Fruit fly (Drosophila melanogaster) whole organism, embryonic: Measurements from ENCODE around the gene Naa80.

Experiments used
- Awh ChIP-seq: fragments of 200-800 bp; sonication (Bioruptor generic); IDR thresholded peaks from 2 replicates; pipeline ENCODE4, ENCODE4 v1.3.6; 2022; ENCODE audit warnings: missing biosample characterization, missing genetic modification characterization
- B-H1 ChIP-seq: fragments of 200-800 bp; sonication (Bioruptor generic); IDR thresholded peaks from 3 replicates; pipeline ENCODE4 v1.3.6; 2022; ENCODE audit warnings: missing biosample characterization, missing genetic modification characterization
- Bteb2 ChIP-seq: fragments of 200-800 bp; sonication (Bioruptor generic); optimal IDR thresholded peaks from 2 replicates; lab custom pipeline; 2016; ENCODE audit warnings: missing biosample characterization, missing genetic modification characterization
- CG10366 ChIP-seq: fragments of 200-800 bp; sonication (Bioruptor generic); IDR thresholded peaks from 2 replicates; pipeline ENCODE4 v1.3.6; 2022; ENCODE audit warnings: missing biosample characterization, missing genetic modification characterization
- CG13424 ChIP-seq: fragments of 200-800 bp; sonication (Bioruptor generic); optimal IDR thresholded peaks from 2 replicates; lab custom pipeline; 2019; ENCODE audit warnings: missing biosample characterization, mild to moderate bottlenecking, missing genetic modification characterization, moderate library complexity
- CG1602 ChIP-seq: fragments of 200-800 bp; sonication (Bioruptor generic); optimal IDR thresholded peaks from 3 replicates; lab custom pipeline; 2016; ENCODE audit warnings: missing biosample characterization, missing genetic modification characterization
- CG16815 ChIP-seq: fragments of 200-800 bp; sonication (Bioruptor generic); optimal IDR thresholded peaks from 3 replicates; lab custom pipeline; 2017; ENCODE audit warnings: missing biosample characterization, mild to moderate bottlenecking, missing genetic modification characterization
- CG18599 ChIP-seq: fragments of 200-800 bp; sonication (Bioruptor generic); optimal IDR thresholded peaks from 3 replicates; lab custom pipeline; 2017; ENCODE audit warnings: missing biosample characterization, missing genetic modification characterization, mild to moderate bottlenecking, moderate library complexity, missing genetic modification reagents
- CG2889 ChIP-seq: fragments of 200-800 bp; sonication (Bioruptor generic); IDR thresholded peaks from 3 replicates; pipeline ENCODE4 v1.3.6; 2022; ENCODE audit warnings: missing biosample characterization, missing genetic modification characterization
- CG30020 ChIP-seq: fragments of 200-800 bp; optimal IDR thresholded peaks from 2 replicates; lab custom pipeline; 2019; ENCODE audit warnings: missing biosample characterization, mild to moderate bottlenecking, missing genetic modification characterization, moderate library complexity
- CG3163 ChIP-seq: fragments of 200-800 bp; sonication (Bioruptor generic); optimal IDR thresholded peaks from 3 replicates; lab custom pipeline; 2016; ENCODE audit warnings: missing biosample characterization, missing genetic modification characterization
- CG33557 ChIP-seq: fragments of 200-800 bp; sonication (Bioruptor generic); optimal IDR thresholded peaks from 2 replicates; lab custom pipeline; 2019; ENCODE audit warnings: missing biosample characterization, mild to moderate bottlenecking, missing genetic modification characterization, moderate library complexity
- CG3838 ChIP-seq: fragments of 200-800 bp; sonication (Bioruptor generic); optimal IDR thresholded peaks from 3 replicates; lab custom pipeline; 2016; ENCODE audit warnings: missing biosample characterization, missing genetic modification characterization
- CG4328 ChIP-seq: fragments of 200-800 bp; sonication (Bioruptor generic); optimal IDR thresholded peaks from 3 replicates; lab custom pipeline; 2017; ENCODE audit warnings: missing biosample characterization, missing genetic modification reagents, missing genetic modification characterization
- CG6854 ChIP-seq: fragments of 200-800 bp; sonication (Bioruptor generic); optimal IDR thresholded peaks from 3 replicates; lab custom pipeline; 2017; ENCODE audit warnings: missing biosample characterization, mild to moderate bottlenecking, missing genetic modification characterization
- CG9932 ChIP-seq: fragments of 200-800 bp; sonication (Bioruptor generic); IDR thresholded peaks from 2 replicates; pipeline ENCODE4 v1.3.6; 2022; ENCODE audit warnings: missing biosample characterization, missing genetic modification characterization
- Dp ChIP-seq: fragments of 200-800 bp; sonication (Bioruptor generic); optimal IDR thresholded peaks from 2 replicates; lab custom pipeline; 2018; ENCODE audit warnings: missing biosample characterization, mild to moderate bottlenecking, missing genetic modification characterization, moderate library complexity
- Hr39 ChIP-seq: fragments of >200 bp; optimal IDR thresholded peaks from 2 replicates; lab custom pipeline; 2017
- Kr ChIP-seq: fragments of 200-800 bp; sonication (Bioruptor generic); optimal IDR thresholded peaks from 2 replicates; lab custom pipeline; 2017; ENCODE audit warnings: missing biosample characterization, mild to moderate bottlenecking, missing genetic modification characterization
- Lim3 ChIP-seq: fragments of 200-800 bp; sonication (Bioruptor generic); IDR thresholded peaks from 2 replicates; pipeline ENCODE4 v1.3.6; 2022; ENCODE audit warnings: missing biosample characterization, missing genetic modification characterization
- MESR4 ChIP-seq: fragments of 200-800 bp; sonication (Bioruptor generic); optimal IDR thresholded peaks from 2 replicates; lab custom pipeline; 2018; ENCODE audit warnings: missing biosample characterization, mild to moderate bottlenecking, missing genetic modification characterization, moderate library complexity
- MTF-1 ChIP-seq: fragments of 200-800 bp; sonication (Bioruptor generic); optimal IDR thresholded peaks from 2 replicates; lab custom pipeline; 2018; ENCODE audit warnings: missing biosample characterization, mild to moderate bottlenecking, missing genetic modification characterization, borderline replicate concordance
- Oli ChIP-seq: fragments of 200-800 bp; sonication (Bioruptor generic); optimal IDR thresholded peaks from 2 replicates; lab custom pipeline; 2018; ENCODE audit warnings: missing biosample characterization, mild to moderate bottlenecking, missing genetic modification characterization, moderate library complexity
- Opbp ChIP-seq: fragments of 200-800 bp; sonication (Bioruptor generic); IDR thresholded peaks from 3 replicates; pipeline ENCODE4 v1.3.6; 2022; ENCODE audit warnings: missing biosample characterization, missing genetic modification characterization; ENCODE audit not compliant: partially characterized antibody
- Side ChIP-seq: fragments of 200-800 bp; sonication (Bioruptor generic); optimal IDR thresholded peaks from 2 replicates; lab custom pipeline; 2016; ENCODE audit warnings: missing biosample characterization, missing genetic modification characterization
- Six4 ChIP-seq: fragments of 200-800 bp; sonication (Bioruptor generic); optimal IDR thresholded peaks from 2 replicates; lab custom pipeline; 2016; ENCODE audit warnings: missing biosample characterization, missing genetic modification characterization
- Sry-β ChIP-seq: fragments of 200-800 bp; sonication (Bioruptor generic); optimal IDR thresholded peaks from 2 replicates; lab custom pipeline; 2018; ENCODE audit warnings: missing biosample characterization, mild to moderate bottlenecking, missing genetic modification characterization, moderate library complexity
- Stat92E ChIP-seq, 3 experiments: fragments of >200 bp in 2 of 3; fragments of 200-800 bp in 1 of 3; sonication (Bioruptor generic) in 1 of 3; optimal IDR thresholded peaks; 2 replicates each; lab custom pipeline; 2017 to 2019; ENCODE audit warnings: missing biosample characterization in 3 of 3, missing genetic modification characterization in 3 of 3, mild to moderate bottlenecking in 1 of 3, moderate library complexity in 1 of 3
- Trl ChIP-seq, 3 experiments: fragments of >200 bp in 2 of 3; fragments of 200-800 bp in 1 of 3; sonication (Bioruptor generic) in 1 of 3; optimal IDR thresholded peaks; 2 replicates in 1 of 3; 3 replicates in 2 of 3; lab custom pipeline; 2016 to 2017; ENCODE audit warnings: missing biosample characterization in 1 of 3, missing genetic modification characterization in 1 of 3
- Xrp1 ChIP-seq: fragments of 200-800 bp; sonication (Bioruptor generic); IDR thresholded peaks from 2 replicates; pipeline ENCODE4 v1.3.6; 2022; ENCODE audit warnings: missing biosample characterization, missing genetic modification characterization
- YL-1 ChIP-seq: fragments of 200-800 bp; sonication (Bioruptor generic); optimal IDR thresholded peaks from 3 replicates; lab custom pipeline; 2017; ENCODE audit warnings: missing biosample characterization, mild to moderate bottlenecking, missing genetic modification characterization
- cg ChIP-seq: fragments of 200-800 bp; sonication (Bioruptor generic); optimal IDR thresholded peaks from 3 replicates; lab custom pipeline; 2019; ENCODE audit warnings: missing biosample characterization, mild to moderate bottlenecking, missing genetic modification characterization, moderate library complexity
- dmrt99B ChIP-seq: fragments of 200-800 bp; sonication (Bioruptor generic); optimal IDR thresholded peaks from 2 replicates; lab custom pipeline; 2018; ENCODE audit warnings: missing biosample characterization, mild to moderate bottlenecking, missing genetic modification characterization, moderate library complexity
- ems ChIP-seq: fragments of 200-800 bp; sonication (Bioruptor generic); optimal IDR thresholded peaks from 3 replicates; lab custom pipeline; 2016; ENCODE audit warnings: missing biosample characterization, missing genetic modification characterization
- fd96Cb ChIP-seq: fragments of 200-800 bp; sonication (Bioruptor generic); optimal IDR thresholded peaks from 2 replicates; lab custom pipeline; 2018; ENCODE audit warnings: missing biosample characterization, mild to moderate bottlenecking, missing genetic modification characterization, moderate library complexity
- grn ChIP-seq: fragments of 200-800 bp; sonication (Bioruptor generic); optimal IDR thresholded peaks from 3 replicates; lab custom pipeline; 2017; ENCODE audit warnings: missing biosample characterization, missing genetic modification characterization
- hkb ChIP-seq, 2 experiments: fragments of 200-800 bp in 1 of 2; fragments of >200 bp in 1 of 2; sonication (Bioruptor generic) in 1 of 2; IDR thresholded peaks in 1 of 2; optimal IDR thresholded peaks in 1 of 2; 2 replicates each; pipeline versions ENCODE4 v1.3.6 to Lab custom; 2017 to 2022; ENCODE audit warnings: missing biosample characterization in 1 of 2, missing genetic modification characterization in 1 of 2
- jumu ChIP-seq: fragments of 200-800 bp; sonication (Bioruptor generic); optimal IDR thresholded peaks from 3 replicates; lab custom pipeline; 2016; ENCODE audit warnings: missing biosample characterization, missing genetic modification characterization
- kay ChIP-seq: fragments of 200-800 bp; sonication (Bioruptor generic); optimal IDR thresholded peaks from 2 replicates; lab custom pipeline; 2016; ENCODE audit warnings: missing biosample characterization, missing genetic modification characterization
- nau ChIP-seq: fragments of 200-800 bp; sonication (Bioruptor generic); optimal IDR thresholded peaks from 3 replicates; lab custom pipeline; 2017; ENCODE audit warnings: missing biosample characterization, mild to moderate bottlenecking, missing genetic modification characterization, missing genetic modification reagents
- pita ChIP-seq: fragments of 200-800 bp; sonication (Bioruptor generic); optimal IDR thresholded peaks from 2 replicates; lab custom pipeline; 2017; ENCODE audit warnings: missing biosample characterization, mild to moderate bottlenecking, missing genetic modification characterization
- repo ChIP-seq: fragments of 200-800 bp; sonication (Bioruptor generic); optimal IDR thresholded peaks from 2 replicates; lab custom pipeline; 2016; ENCODE audit warnings: missing biosample characterization, missing genetic modification characterization
- run ChIP-seq: fragments of 200-800 bp; sonication (Bioruptor generic); optimal IDR thresholded peaks from 3 replicates; lab custom pipeline; 2018; ENCODE audit warnings: missing biosample characterization, mild to moderate bottlenecking, missing genetic modification characterization
- sima ChIP-seq: fragments of 200-800 bp; sonication (Bioruptor generic); optimal IDR thresholded peaks from 2 replicates; lab custom pipeline; 2016; ENCODE audit warnings: missing biosample characterization, missing genetic modification characterization
- stwl ChIP-seq: fragments of 200-800 bp; sonication (Bioruptor generic); optimal IDR thresholded peaks from 3 replicates; lab custom pipeline; 2018; ENCODE audit warnings: missing biosample characterization, mild to moderate bottlenecking, missing genetic modification characterization, moderate library complexity
- vvl ChIP-seq: fragments of 200-800 bp; sonication (Bioruptor generic); IDR thresholded peaks from 2 replicates; pipeline ENCODE4 v1.3.6; 2022; ENCODE audit warnings: missing biosample characterization, missing genetic modification characterization
- wdn ChIP-seq: fragments of 200-800 bp; sonication (Bioruptor generic); IDR thresholded peaks from 2 replicates; pipeline ENCODE4 v1.3.6; 2022; ENCODE audit warnings: missing biosample characterization, missing genetic modification characterization

Naa80 gene

dm6 chr3R:9767620-9768592, at the start of gene Naa80 (continued):
- TF ChIP-seq MTF-1 (GFP tag; lab: Kevin White, UChicago) (peak; percentile 20), Xrp1 (GFP tag; lab: Robert Waterston, UW) (peak; percentile 59; the same call in 1 of the 2 replicates), wdn (GFP tag; lab: Robert Waterston, UW) (no peak), Sry-β (GFP tag; lab: Kevin White, UChicago) (no peak), Oli (tag; lab: Kevin White, UChicago) (no peak), CG1602 (GFP tag; lab: Kevin White, UChicago) (peak; percentile 21), grn (GFP tag; lab: Kevin White, UChicago) (peak; percentile 10), Bteb2 (GFP tag; lab: Kevin White, UChicago) (peak; percentile 50), CG3838 (GFP tag; lab: Kevin White, UChicago) (no peak), B-H1 (GFP tag; lab: Robert Waterston, UW) (no peak), Trl (optimal IDR thresholded peaks at IDR 0.05; lab: Kevin White, UChicago) (no peak), Trl (GFP tag; optimal IDR thresholded peaks at IDR 0.05; lab: Kevin White, UChicago) (peak; percentile 83), kay (peak; percentile 71), YL-1 (GFP tag; lab: Kevin White, UChicago) (peak; percentile 94), CG30020 (peak; percentile 9), dmrt99B (tag; lab: Kevin White, UChicago) (no peak), Hr39 (lab: Kevin White, UChicago) (no peak), CG9932 (GFP tag; lab: Robert Waterston, UW) (peak; percentile 87), Kr (GFP tag; lab: Kevin White, UChicago) (no peak), ems (GFP tag; lab: Kevin White, UChicago) (peak; percentile 75), run (tag; lab: Kevin White, UChicago) (no peak), Stat92E (GFP tag; optimal IDR thresholded peaks at IDR 0.05; lab: Kevin White, UChicago) (peak in 1 of 3 experiments; percentile 24), CG18599 (peak; percentile 74), jumu (GFP tag; lab: Kevin White, UChicago) (peak; percentile 89), CG3163 (GFP tag; lab: Kevin White, UChicago) (peak; percentile 67), cg (GFP tag; lab: Kevin White, UChicago) (peak; percentile 51), CG16815 (peak; percentile 24), nau (GFP tag; lab: Kevin White, UChicago) (no peak), CG13424 (peak; percentile 52), Opbp (GFP tag; lab: Robert Waterston, UW) (peak; percentile 59), Awh (GFP tag; lab: Robert Waterston, UW) (no peak), stwl (tag; lab: Kevin White, UChicago) (peak; percentile 77), vvl (GFP tag; lab: Robert Waterston, UW) (peak; percentile 72), CG2889 (GFP tag; lab: Robert Waterston, UW) (0 out of 3 replicates have a peak, but pooled peaks have one; percentile 10), MESR4 (GFP tag; lab: Kevin White, UChicago) (peak; percentile 81), Side (GFP tag; lab: Kevin White, UChicago) (peak; percentile 83), Six4 (peak; percentile 1), CG10366 (GFP tag; lab: Robert Waterston, UW) (peak; percentile 41; the same call in 1 of the 2 replicates), hkb (optimal IDR thresholded peaks at IDR 0.05; lab: Kevin White, UChicago) (peak; percentile 81), hkb (GFP tag; IDR thresholded peaks at IDR 0.05; lab: Robert Waterston, UW) (peak; percentile 37; the same call in 1 of the 2 replicates), fd96Cb (tag; lab: Kevin White, UChicago) (no peak), CG4328 (GFP tag; lab: Kevin White, UChicago) (peak; percentile 1), Dp (GFP tag; lab: Kevin White, UChicago) (peak; percentile 83), CG33557 (GFP tag; lab: Kevin White, UChicago) (no peak), Lim3 (GFP tag; lab: Robert Waterston, UW) (no peak), repo (GFP tag; lab: Kevin White, UChicago) (peak; percentile 57), pita (GFP tag; lab: Kevin White, UChicago) (no peak), sima (GFP tag; lab: Kevin White, UChicago) (no peak), CG6854 (no peak)
